Worm (Caenorhabditis elegans): ENCODE measurements around the gene clec-202.

Gene clec-202

ce11 chrIV:17333542-17334281 lies 27.5 kb upstream of the clec-202 start, which contains the start of gene C49C3.15 (continued):
- TF ChIP-seq sem-2 (GFP tag; optimal IDR thresholded peaks at IDR 0.05) (no peak), nhr-237 (tag; optimal IDR thresholded peaks at IDR 0.05) (no peak), drap-1 (GFP tag; optimal IDR thresholded peaks at IDR 0.05) (no peak), lin-13 (tag; optimal IDR thresholded peaks at IDR 0.05) (no peak), snpc-4 (tag; optimal IDR thresholded peaks at IDR 0.05) (no peak), pha-4 (tag; optimal IDR thresholded peaks at IDR 0.05) (peak; percentile 18), cnd-1 (tag; optimal IDR thresholded peaks at IDR 0.05) (no peak), ceh-43 (GFP tag; optimal IDR thresholded peaks at IDR 0.05) (peak; percentile 23), ceh-83 (GFP tag; optimal IDR thresholded peaks at IDR 0.05) (no peak), nhr-2 (tag; optimal IDR thresholded peaks at IDR 0.05) (no peak), tbx-8 (GFP tag; optimal IDR thresholded peaks at IDR 0.05) (no peak), ceh-39 (tag; optimal IDR thresholded peaks at IDR 0.05) (peak; percentile 69)

DNA sequence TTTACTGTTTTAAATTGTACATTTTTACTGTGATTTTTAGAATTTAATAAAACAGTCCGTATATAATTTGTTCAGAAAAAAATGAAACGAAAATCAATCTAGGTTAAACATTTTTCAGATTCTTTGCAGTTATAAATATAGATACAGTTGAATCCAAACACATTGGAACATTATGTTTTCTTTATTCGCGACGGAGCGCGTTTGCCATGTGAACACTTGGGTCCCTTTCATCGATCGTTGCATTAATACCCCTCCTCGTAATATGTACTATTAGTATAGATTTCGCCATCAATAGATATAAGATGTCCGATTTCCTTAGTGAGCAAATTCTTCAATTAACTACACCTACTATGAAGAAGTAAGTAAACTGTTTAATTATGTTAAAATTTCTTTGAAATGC lies 26.2 kb upstream of the clec-202 start, which contains the start of gene C49C3.8:
Gene C49C3.8, plus strand, starts transcription at position 173 of the 400 bp plus-strand sequence.
- TF ChIP-seq lin-32 (GFP tag; optimal IDR thresholded peaks at IDR 0.05) (no peak), ces-1 (GFP tag; optimal IDR thresholded peaks at IDR 0.05) (peak; percentile 43), pha-4 (tag; optimal IDR thresholded peaks at IDR 0.05) (no peak), nhr-76 (tag; optimal IDR thresholded peaks at IDR 0.05) (no peak), lsy-2 (tag; optimal IDR thresholded peaks at IDR 0.05) (no peak), ceh-39 (tag; optimal IDR thresholded peaks at IDR 0.05) (peak; percentile 59), elt-3 (tag; optimal IDR thresholded peaks at IDR 0.05) (no peak), nhr-237 (tag; optimal IDR thresholded peaks at IDR 0.05) (no peak), M03D4.4 (tag; optimal IDR thresholded peaks at IDR 0.05) (no peak), nhr-12 (tag; optimal IDR thresholded peaks at IDR 0.05) (no peak), hlh-1 (tag; optimal IDR thresholded peaks at IDR 0.05) (peak; percentile 53)

DNA sequence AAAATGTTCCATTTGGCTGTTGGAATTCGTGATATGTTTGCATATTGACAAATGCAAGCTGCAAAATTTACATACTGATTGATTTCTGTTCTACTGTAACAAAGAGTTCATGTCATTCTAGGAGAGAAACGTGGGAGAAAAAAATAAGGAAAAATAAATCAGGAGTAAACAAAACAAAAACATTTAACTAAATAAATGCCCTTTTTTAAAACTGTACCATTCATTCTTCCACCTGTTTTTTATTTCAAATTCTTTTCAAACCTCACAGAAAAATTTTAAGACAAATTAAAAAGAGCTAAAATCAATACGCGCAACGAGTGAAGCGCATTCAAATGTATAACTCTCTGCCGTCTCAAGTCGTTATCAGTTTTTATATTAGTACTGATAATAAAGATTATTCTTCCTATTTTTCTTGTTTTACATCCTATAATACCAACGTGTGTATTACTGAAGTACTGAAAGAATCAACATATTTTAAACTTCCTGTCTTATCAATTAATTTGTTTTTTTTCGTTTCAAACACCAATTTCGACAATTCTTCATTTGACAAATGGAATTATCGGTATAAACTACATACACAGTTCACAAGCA lies 22.2 kb upstream of the clec-202 start, which contains the start of gene C49C3.10:
Gene C49C3.10, minus strand, starts transcription at position 51 of the 591 bp plus-strand sequence.
- no peak for TF ChIP-seq lsy-2 (tag; optimal IDR thresholded peaks at IDR 0.05)
- no peak for TF ChIP-seq nhr-76 (tag; optimal IDR thresholded peaks at IDR 0.05)
- no peak for TF ChIP-seq ztf-11 (tag; optimal IDR thresholded peaks at IDR 0.05)
- TF ChIP-seq bed-3 (GFP tag; optimal IDR thresholded peaks at IDR 0.05): no peak
- no peak for TF ChIP-seq M03D4.4 (tag; optimal IDR thresholded peaks at IDR 0.05)
- TF ChIP-seq flh-1 (GFP tag; optimal IDR thresholded peaks at IDR 0.05): no peak
- no peak for TF ChIP-seq mep-1 (tag; optimal IDR thresholded peaks at IDR 0.05)
- no peak for TF ChIP-seq elt-1 (tag; optimal IDR thresholded peaks at IDR 0.05; ENCODE audit: borderline replicate concordance, insufficient read depth)
- TF ChIP-seq ceh-39 (tag; optimal IDR thresholded peaks at IDR 0.05): no peak
- TF ChIP-seq nhr-28 (tag; optimal IDR thresholded peaks at IDR 0.05): no peak
- no peak for TF ChIP-seq ceh-83 (GFP tag; optimal IDR thresholded peaks at IDR 0.05)
- no peak for TF ChIP-seq lin-13 (tag; optimal IDR thresholded peaks at IDR 0.05)
- no peak for TF ChIP-seq nhr-2 (tag; optimal IDR thresholded peaks at IDR 0.05)
- no peak for TF ChIP-seq nhr-12 (tag; optimal IDR thresholded peaks at IDR 0.05)
- no peak for TF ChIP-seq cnd-1 (tag; optimal IDR thresholded peaks at IDR 0.05)
- no peak for TF ChIP-seq zip-8 (tag; optimal IDR thresholded peaks at IDR 0.05)
- TF ChIP-seq ham-2 (GFP tag; optimal IDR thresholded peaks at IDR 0.05): no peak
- TF ChIP-seq unc-39 (tag; optimal IDR thresholded peaks at IDR 0.05): no peak
- no peak for TF ChIP-seq ceh-43 (GFP tag; optimal IDR thresholded peaks at IDR 0.05)

DNA sequence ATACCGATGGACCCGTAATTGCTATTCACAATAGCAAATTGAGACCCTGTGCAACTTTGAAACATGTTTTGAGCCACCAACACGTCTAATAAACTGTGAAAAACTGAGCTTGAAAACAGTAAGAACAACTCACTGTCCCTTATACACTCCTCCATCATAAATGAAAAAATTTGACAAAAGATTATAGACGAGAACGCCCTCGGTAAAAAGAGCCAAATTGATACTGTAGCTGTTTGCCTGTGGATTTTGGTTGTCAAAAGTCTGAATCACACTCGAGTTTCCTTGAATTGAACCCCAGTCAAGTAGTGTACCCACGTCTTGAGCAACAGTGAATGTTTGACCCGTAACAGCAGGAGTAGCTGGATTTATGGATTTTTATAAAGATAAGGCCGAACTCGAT lies 20.2 kb upstream of the clec-202 start:
- TF ChIP-seq lin-32 (GFP tag; optimal IDR thresholded peaks at IDR 0.05) (no peak), nhr-12 (tag; optimal IDR thresholded peaks at IDR 0.05) (no peak), elt-1 (tag; optimal IDR thresholded peaks at IDR 0.05; ENCODE audit: borderline replicate concordance, insufficient read depth) (no peak)

DNA sequence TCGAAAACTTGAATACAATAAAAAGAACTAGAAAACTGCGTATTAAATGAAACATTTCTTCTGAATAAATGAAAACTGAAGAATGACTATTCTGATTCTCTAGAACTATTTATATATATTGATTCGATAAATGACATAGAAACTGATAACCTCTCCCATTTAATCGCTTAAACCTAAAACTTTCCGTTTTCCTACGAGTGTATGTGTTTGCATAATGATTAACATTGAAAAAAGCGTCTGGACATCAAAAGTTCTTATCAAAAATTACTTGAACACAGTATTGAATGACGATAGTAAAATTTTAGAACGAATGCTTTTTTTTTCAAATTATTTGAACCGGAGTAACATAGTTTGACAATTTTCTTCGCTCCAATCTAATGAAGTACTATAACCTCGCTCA lies 19.1 kb upstream of the clec-202 start, which contains the start of gene C49C3.9:
Gene C49C3.9, minus strand, starts transcription at position 136 of the 400 bp plus-strand sequence.
- no peak for TF ChIP-seq M03D4.4 (tag; optimal IDR thresholded peaks at IDR 0.05)

Data from whole organism, mixed stage, embryonic.